Fruit fly (Drosophila melanogaster) whole organism: ENCODE measurements around the gene spz5.

ENCODE experiments used
- CG8478 ChIP-seq: fragments of >200 bp; optimal IDR thresholded peaks from 2 replicates; lab custom pipeline; 2018; ENCODE audit warnings: inconsistent platforms
- Dll ChIP-seq: fragments of >200 bp; optimal IDR thresholded peaks from 2 replicates; lab custom pipeline; 2017
- EcR ChIP-seq, 2 experiments: fragments of >200 bp; optimal IDR thresholded peaks; 2 replicates each; lab custom pipeline; 2017; ENCODE audit warnings: missing biosample characterization in 2 of 2, missing genetic modification characterization in 2 of 2, missing genetic modification reagents in 2 of 2
- pan ChIP-seq: fragments of >200 bp; optimal IDR thresholded peaks from 2 replicates; lab custom pipeline; 2017
- psq ChIP-seq: fragments of >200 bp; optimal IDR thresholded peaks from 2 replicates; lab custom pipeline; 2017
- usp ChIP-seq: fragments of >200 bp; optimal IDR thresholded peaks from 2 replicates; lab custom pipeline; 2017; ENCODE audit warnings: missing biosample characterization, missing genetic modification characterization, mixed read lengths

Gene spz5

DNA sequence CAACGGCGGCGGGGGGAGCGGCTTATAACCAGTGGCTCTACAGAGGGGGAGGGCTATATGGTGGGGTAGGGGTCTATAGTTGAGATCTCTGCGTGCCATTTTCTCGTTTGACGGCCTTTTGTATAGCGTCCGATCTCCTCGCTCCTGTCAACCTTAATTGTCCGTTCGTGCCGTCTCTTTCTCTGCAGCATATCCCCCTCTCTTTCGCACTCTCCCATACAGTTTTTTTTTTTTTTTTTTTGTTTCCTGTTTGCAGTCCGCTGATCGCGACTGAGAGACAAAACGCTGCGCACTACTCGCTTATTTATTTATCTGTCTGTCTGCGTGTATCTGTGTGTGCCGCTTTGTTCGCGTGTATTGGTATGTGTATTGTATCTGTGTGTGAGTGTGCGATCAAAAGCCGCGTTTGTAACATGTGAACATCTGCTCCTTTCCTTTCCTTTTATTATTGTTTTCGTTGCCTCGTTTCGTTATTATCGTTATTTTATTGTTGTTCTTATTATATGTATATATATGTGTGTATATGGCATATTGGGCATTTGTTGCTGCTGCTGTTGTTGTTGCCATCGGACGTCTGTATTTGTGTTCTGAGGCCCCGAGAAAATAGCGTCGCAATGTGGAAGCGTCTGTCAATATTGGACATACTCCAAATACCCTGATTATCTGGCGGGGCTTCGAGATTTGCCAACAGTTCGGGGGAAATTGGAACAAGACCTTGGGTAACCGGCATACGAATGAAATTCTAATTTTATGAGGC, 24.3 kb downstream of the spz5 start:
- TF ChIP-seq usp (GFP tag; lab: Kevin White, UChicago) (no peak), CG8478 (lab: Kevin White, UChicago) (no peak), psq (no peak), EcR (GFP tag; optimal IDR thresholded peaks at IDR 0.05; lab: Kevin White, UChicago) (no peak), Dll (no peak), pan (lab: Kevin White, UChicago) (no peak)

DNA sequence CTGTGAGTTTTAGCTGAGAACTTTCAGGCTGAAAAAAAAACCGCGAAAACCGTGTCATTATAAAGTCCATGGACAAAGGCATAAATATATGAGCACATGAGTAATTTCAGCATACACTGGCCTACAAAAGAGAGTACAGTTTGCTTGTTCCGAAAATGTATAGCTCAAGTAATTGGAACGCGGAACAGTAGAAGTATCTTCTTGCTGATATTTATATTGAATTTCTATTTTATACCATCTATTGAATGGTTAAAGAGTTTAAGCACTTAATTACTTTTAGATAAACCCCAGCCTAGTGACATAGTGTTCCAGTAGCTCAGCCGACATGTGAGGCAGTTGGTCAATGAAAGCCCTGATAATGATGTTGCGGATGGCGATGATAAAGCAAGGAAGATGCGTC, 25.1 kb downstream of the spz5 start:
- TF ChIP-seq EcR (GFP tag; optimal IDR thresholded peaks at IDR 0.05; lab: Kevin White, UChicago) = no peak
- TF ChIP-seq CG8478 (lab: Kevin White, UChicago) = no peak
- no peak for TF ChIP-seq usp (GFP tag; lab: Kevin White, UChicago)
- TF ChIP-seq pan (lab: Kevin White, UChicago) = no peak
- TF ChIP-seq Dll = no peak
- TF ChIP-seq psq = no peak

DNA sequence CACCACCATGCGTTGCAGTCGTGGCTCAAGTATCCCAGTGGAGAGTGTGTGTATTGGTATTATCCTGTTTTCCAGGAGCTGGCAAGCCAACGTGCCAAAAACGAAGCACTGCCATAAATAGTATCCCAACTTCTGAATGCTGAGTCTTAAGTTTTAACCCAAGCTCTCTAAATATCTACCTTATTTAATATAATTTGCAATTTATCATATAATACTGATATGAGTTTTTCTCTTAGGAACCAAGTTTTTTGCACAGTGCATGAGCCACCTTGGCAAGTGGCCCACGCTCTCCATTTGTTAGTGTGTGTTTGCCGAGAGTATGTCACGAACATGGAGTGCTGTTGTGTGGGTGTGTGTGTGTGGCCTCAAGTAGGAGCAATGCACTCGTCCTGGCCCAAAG, 26.4 kb downstream of the spz5 start:
- no peak for TF ChIP-seq psq
- no peak for TF ChIP-seq pan (lab: Kevin White, UChicago)
- TF ChIP-seq CG8478 (lab: Kevin White, UChicago) = no peak
- TF ChIP-seq EcR (GFP tag; optimal IDR thresholded peaks at IDR 0.05; lab: Kevin White, UChicago) = no peak
- TF ChIP-seq usp (GFP tag; lab: Kevin White, UChicago) = no peak
- no peak for TF ChIP-seq Dll

DNA sequence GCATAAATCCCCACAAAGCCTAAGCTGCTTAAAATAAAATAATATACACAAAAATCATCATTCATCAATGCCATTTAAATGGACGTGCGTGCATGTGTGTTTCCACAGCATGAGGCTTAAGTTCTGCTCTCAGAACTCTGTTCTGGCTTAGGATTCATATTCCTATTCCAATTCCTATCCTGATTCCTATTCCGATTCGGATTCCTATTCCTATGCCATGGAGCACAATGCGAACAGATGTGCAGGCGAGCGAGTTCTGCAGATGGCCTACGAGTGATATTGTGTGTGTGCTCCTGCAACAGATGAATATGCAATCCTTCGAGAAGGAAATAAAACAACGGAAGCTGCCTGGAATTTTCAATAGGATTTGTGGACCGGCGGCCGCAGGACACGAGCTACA, 27.5 kb downstream of the spz5 start:
- no peak for TF ChIP-seq EcR (GFP tag; optimal IDR thresholded peaks at IDR 0.05; lab: Kevin White, UChicago)
- TF ChIP-seq psq = no peak
- no peak for TF ChIP-seq Dll
- no peak for TF ChIP-seq CG8478 (lab: Kevin White, UChicago)
- TF ChIP-seq usp (GFP tag; lab: Kevin White, UChicago) = no peak
- no peak for TF ChIP-seq pan (lab: Kevin White, UChicago)

DNA sequence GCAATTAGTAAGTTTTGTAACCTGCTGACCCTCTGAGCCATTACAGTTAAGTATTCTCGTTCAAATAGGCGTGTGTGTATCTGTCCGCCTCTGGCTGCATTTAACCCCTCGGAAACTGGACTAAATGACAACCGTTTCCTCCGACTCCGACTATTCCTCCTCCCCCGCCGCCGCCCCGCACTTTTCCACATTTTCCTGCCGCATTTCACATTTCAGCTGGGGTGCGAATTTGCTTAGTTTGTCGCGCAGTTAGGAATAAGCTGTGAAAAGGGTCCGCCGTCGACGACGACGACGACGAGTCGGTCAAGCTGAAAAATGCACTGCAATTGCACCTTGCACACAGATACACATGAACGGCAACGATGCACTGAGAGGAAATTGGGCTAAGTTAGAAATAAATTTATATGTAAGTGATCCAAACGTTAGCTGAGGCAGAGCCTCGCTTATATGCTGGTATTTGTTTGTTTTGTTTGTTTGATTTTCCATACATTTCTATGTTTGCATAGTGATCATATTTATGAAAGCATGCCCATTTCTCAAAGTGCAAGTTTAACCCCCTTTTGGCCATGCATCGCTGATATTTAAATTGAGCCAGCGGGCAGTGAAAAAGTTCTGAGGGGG, 29.9 kb downstream of the spz5 start:
- TF ChIP-seq usp (GFP tag; lab: Kevin White, UChicago) (no peak), Dll (no peak), pan (lab: Kevin White, UChicago) (no peak), CG8478 (lab: Kevin White, UChicago) (no peak), psq (no peak), EcR (GFP tag; optimal IDR thresholded peaks at IDR 0.05; lab: Kevin White, UChicago) (no peak)

DNA sequence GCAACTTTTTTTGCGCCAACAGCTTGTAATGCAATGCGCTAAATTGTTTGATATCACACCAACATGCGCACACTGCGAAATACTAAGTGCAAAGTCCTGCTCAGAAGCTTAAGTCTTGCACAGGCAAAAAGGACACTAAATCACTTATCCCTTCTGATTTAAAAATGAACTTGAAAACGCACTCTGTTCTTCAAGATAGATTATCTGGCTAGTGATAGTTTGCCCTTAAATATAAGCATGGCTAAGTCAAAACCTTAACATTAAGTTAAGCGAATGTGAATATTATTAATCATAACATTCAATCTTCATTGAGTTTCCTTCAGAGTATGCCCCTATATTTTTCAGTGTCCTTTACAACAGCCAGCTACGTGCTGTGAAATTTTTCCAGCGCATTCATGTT, 31.9 kb downstream of the spz5 start:
- TF ChIP-seq CG8478 (lab: Kevin White, UChicago) (no peak), Dll (no peak), pan (lab: Kevin White, UChicago) (no peak), psq (no peak), usp (GFP tag; lab: Kevin White, UChicago) (no peak), EcR (GFP tag; optimal IDR thresholded peaks at IDR 0.05; lab: Kevin White, UChicago) (no peak)

DNA sequence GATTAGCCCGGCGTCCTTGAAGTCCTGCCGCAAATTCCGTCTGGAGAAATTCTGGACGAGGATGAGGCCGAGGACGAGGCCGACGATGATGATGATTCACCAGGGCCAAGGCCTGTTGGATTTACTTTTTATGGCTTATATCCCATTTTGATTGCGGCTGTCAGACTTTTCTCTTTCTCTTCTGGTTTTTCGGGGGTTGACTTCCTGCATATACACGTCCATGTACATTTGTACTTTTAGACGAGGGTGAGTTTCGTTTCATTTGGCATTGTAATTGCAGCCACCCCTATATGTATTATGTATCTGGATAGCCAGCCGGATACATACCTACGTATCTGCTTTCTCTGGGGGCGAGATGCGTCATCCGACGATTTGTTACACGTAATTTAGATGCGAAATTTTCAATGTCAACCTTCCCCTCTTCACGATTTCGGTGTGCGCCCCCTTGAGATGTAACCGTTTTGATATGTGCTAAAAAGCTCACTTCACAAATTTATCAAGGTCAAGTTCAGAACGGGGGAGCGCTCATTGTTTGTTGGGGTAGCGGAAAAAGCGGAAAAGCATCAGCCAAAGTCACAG, 36.5 kb downstream of the spz5 start:
- TF ChIP-seq psq = no peak
- TF ChIP-seq pan (lab: Kevin White, UChicago) = no peak
- no peak for TF ChIP-seq usp (GFP tag; lab: Kevin White, UChicago)
- no peak for TF ChIP-seq CG8478 (lab: Kevin White, UChicago)
- no peak for TF ChIP-seq Dll
- no peak for TF ChIP-seq EcR (GFP tag; optimal IDR thresholded peaks at IDR 0.05; lab: Kevin White, UChicago)

DNA sequence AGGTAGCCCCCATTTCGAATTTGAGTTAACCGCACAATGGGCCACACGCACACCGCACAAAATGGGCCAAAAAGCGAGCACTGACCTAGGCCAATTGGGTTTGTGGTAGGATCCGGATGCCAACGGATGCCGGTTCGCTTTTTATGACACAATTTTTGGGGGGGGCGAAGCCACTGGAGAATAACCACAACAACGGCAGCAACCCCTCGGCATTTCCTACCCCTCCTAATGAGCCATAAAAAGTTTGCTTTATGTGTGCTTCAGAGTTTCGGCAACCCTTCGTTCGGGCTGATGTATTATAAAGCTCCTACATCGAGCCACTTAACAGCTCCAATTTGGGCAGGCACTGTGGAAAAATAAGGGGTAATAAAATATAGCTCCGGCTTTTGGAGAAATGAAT, 37.3 kb downstream of the spz5 start:
- TF ChIP-seq CG8478 (lab: Kevin White, UChicago) (no peak), pan (lab: Kevin White, UChicago) (no peak), usp (GFP tag; lab: Kevin White, UChicago) (no peak), psq (no peak), Dll (no peak), EcR (GFP tag; optimal IDR thresholded peaks at IDR 0.05; lab: Kevin White, UChicago) (no peak)

DNA sequence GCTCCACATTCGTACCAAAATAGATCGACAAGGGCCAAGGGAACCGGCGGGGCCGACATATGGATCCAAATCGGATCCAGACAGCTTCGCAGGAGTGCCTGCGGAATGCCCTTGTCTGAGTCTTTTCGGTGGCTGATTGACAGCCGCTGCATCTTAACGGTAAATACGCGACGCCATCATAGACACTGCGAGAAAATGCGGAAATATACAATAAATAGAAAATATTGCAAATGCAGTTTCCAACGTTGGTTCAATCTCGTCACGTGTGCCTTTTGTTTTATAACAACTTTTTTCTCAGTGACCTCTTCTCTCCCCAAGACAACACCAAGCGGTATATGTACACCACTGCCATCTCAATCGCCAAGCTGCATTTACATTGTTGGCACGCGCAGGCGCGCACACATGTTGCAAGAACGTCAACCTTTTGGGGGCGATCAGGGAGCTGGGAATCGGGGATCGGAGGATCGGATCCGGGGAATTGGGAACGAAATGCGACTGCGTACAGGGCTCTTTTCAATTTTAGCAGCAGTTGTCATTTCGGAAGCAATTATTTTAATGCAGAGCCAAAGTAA, 39.1 kb downstream of the spz5 start:
- TF ChIP-seq EcR (GFP tag; optimal IDR thresholded peaks at IDR 0.05; lab: Kevin White, UChicago) (no peak), usp (GFP tag; lab: Kevin White, UChicago) (no peak), psq (no peak), Dll (no peak), pan (lab: Kevin White, UChicago) (no peak), CG8478 (lab: Kevin White, UChicago) (no peak)

DNA sequence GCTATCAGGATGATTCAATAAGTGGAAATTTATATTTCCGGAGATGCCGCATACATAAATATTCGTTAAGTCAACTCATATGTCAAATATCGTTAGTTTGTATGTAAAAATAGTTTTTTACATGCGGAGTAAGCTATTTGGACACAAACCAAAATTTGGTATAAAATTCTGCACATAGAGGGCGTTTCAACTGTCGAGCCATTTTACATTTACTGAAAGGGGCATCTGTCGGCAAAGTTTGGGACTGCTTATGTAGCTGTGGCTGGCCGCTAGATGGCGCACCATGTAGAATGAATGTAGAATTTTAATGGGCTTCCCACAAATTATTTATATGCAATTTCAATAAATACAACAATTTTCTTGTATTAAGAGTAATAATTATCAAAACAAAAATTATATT, 40.2 kb downstream of the spz5 start:
- no peak for TF ChIP-seq psq
- no peak for TF ChIP-seq usp (GFP tag; lab: Kevin White, UChicago)
- TF ChIP-seq CG8478 (lab: Kevin White, UChicago) = no peak

DNA sequence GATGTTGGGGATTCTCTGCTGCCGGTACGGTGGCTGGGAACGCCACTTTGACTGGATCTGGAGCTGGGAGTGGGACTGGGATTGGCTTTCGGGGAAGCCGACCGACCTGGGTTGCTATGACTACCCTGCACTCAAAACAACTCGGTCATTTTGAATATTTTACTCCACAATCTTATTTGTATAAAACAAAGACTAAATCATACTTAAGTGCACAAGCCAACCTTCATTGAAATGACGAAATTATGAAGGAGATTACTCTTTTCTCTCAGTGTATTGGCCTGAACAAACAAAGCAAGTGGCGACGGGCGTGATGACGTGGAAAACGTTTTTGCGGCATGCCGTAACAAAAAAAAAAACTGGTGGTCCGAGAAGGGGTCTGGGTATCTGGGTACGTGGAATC, 41.0 kb downstream of the spz5 start:
- TF ChIP-seq Dll (no peak), usp (GFP tag; lab: Kevin White, UChicago) (no peak), CG8478 (lab: Kevin White, UChicago) (no peak), EcR (GFP tag; optimal IDR thresholded peaks at IDR 0.05; lab: Kevin White, UChicago) (no peak), pan (lab: Kevin White, UChicago) (no peak), psq (no peak)

DNA sequence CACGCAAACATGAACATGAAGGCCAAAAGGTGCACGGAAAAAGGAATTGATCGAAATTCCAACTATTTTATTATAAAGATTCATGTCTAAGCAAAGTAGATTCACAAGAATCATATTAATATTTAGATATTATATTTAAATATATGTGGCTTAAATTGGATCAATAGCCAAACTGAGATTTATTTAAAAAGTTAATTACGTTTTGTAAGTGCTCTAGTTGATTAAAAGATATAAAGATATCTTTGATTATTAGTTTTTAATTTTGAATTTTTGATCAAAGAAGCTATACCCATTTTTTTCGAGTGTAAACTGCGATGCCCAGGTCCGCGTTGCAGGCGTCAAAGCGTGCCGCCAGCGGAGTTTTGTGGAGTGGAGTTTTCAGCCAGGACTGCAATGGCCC, 43.0 kb downstream of the spz5 start:
- TF ChIP-seq psq (no peak), EcR (GFP tag; optimal IDR thresholded peaks at IDR 0.05; lab: Kevin White, UChicago) (no peak), CG8478 (lab: Kevin White, UChicago) (no peak), pan (lab: Kevin White, UChicago) (no peak), usp (GFP tag; lab: Kevin White, UChicago) (no peak), Dll (no peak)
